Worm (Caenorhabditis elegans) whole organism, L3 larva: ENCODE data around the gene srw-13.

Experiments used
- R02D3.7 ChIP-seq: fragments of 150-350 bp; optimal IDR thresholded peaks from 2 replicates; lab custom pipeline; 2014; ENCODE audit warnings: missing biosample characterization, missing genetic modification characterization
- ZK546.5 ChIP-seq: sonication (generic microtip); optimal IDR thresholded peaks from 2 replicates; lab custom pipeline; 2017; ENCODE audit warnings: missing biosample characterization, missing genetic modification characterization
- aly-2 ChIP-seq: fragments of 150-350 bp; optimal IDR thresholded peaks from 2 replicates; lab custom pipeline; 2014; ENCODE audit warnings: missing biosample characterization, missing genetic modification characterization
- ama-1 ChIP-seq: fragments of 150-350 bp; optimal IDR thresholded peaks from 2 replicates; lab custom pipeline; 2018
- ceh-16 ChIP-seq: sonication (generic microtip); optimal IDR thresholded peaks from 2 replicates; lab custom pipeline; 2017; ENCODE audit warnings: missing biosample characterization, missing genetic modification characterization
- ceh-28 ChIP-seq: fragments of 150-350 bp; optimal IDR thresholded peaks from 2 replicates; lab custom pipeline; 2014; ENCODE audit warnings: missing biosample characterization, missing genetic modification reagents, missing genetic modification characterization
- ceh-82 ChIP-seq: fragments of 150-350 bp; optimal IDR thresholded peaks from 2 replicates; lab custom pipeline; 2014; ENCODE audit warnings: missing biosample characterization, missing genetic modification characterization
- ceh-9 ChIP-seq: sonication (generic microtip); optimal IDR thresholded peaks from 2 replicates; lab custom pipeline; 2018; ENCODE audit warnings: missing biosample characterization, missing genetic modification characterization
- daf-12 ChIP-seq: fragments of 150-350 bp; optimal IDR thresholded peaks from 2 replicates; lab custom pipeline; 2014; ENCODE audit warnings: missing biosample characterization, missing genetic modification reagents, missing genetic modification characterization
- egl-5 ChIP-seq: fragments of 150-350 bp; optimal IDR thresholded peaks from 2 replicates; lab custom pipeline; 2017; ENCODE audit warnings: missing biosample characterization, missing genetic modification reagents, missing genetic modification characterization, inconsistent platforms
- elt-1 ChIP-seq: fragments of 150-350 bp; optimal IDR thresholded peaks from 2 replicates; lab custom pipeline; 2014; ENCODE audit warnings: missing biosample characterization, missing genetic modification characterization
- elt-2 ChIP-seq: sonication (generic microtip); optimal IDR thresholded peaks from 2 replicates; lab custom pipeline; 2016; ENCODE audit warnings: missing genetic modification reagents, mild to moderate bottlenecking, missing genetic modification characterization, missing compliant biosample characterization
- elt-3 ChIP-seq, 3 experiments: fragments of 150-350 bp in 1 of 3; sonication (generic microtip) in 2 of 3; optimal IDR thresholded peaks; 2 replicates in 2 of 3; 4 replicates in 1 of 3; lab custom pipeline; 2014 to 2017; ENCODE audit warnings: missing biosample characterization in 3 of 3, missing genetic modification characterization in 3 of 3
- fkh-10 ChIP-seq: sonication (generic microtip); optimal IDR thresholded peaks from 2 replicates; lab custom pipeline; 2017; ENCODE audit warnings: missing biosample characterization, missing genetic modification reagents, missing genetic modification characterization
- fkh-2 ChIP-seq: fragments of 150-350 bp; optimal IDR thresholded peaks from 2 replicates; lab custom pipeline; 2014; ENCODE audit warnings: missing biosample characterization, missing genetic modification reagents, missing genetic modification characterization
- fos-1 ChIP-seq: fragments of 150-350 bp; optimal IDR thresholded peaks from 2 replicates; lab custom pipeline; 2014; ENCODE audit warnings: missing biosample characterization, missing genetic modification characterization
- hmg-11 ChIP-seq: sonication (generic microtip); optimal IDR thresholded peaks from 2 replicates; lab custom pipeline; 2016; ENCODE audit warnings: missing genetic modification characterization, missing compliant biosample characterization
- lin-15B ChIP-seq: fragments of 150-350 bp; optimal IDR thresholded peaks from 2 replicates; lab custom pipeline; 2014; ENCODE audit warnings: missing biosample characterization, missing genetic modification characterization
- lin-39 ChIP-seq: fragments of 150-350 bp; optimal IDR thresholded peaks from 2 replicates; lab custom pipeline; 2018; ENCODE audit warnings: missing biosample characterization, missing genetic modification reagents, missing genetic modification characterization
- lsy-12 ChIP-seq: sonication (generic microtip); optimal IDR thresholded peaks from 2 replicates; lab custom pipeline; 2016; ENCODE audit warnings: mild to moderate bottlenecking, missing genetic modification characterization, missing compliant biosample characterization
- mdl-1 ChIP-seq: fragments of 150-350 bp; optimal IDR thresholded peaks from 2 replicates; lab custom pipeline; 2014; ENCODE audit warnings: missing biosample characterization, missing genetic modification characterization
- mml-1 ChIP-seq: fragments of 150-350 bp; sonication (generic microtip); optimal IDR thresholded peaks from 3 replicates; lab custom pipeline; 2014; ENCODE audit warnings: missing biosample characterization, missing genetic modification characterization
- nhr-11 ChIP-seq: fragments of 150-350 bp; optimal IDR thresholded peaks from 2 replicates; lab custom pipeline; 2014; ENCODE audit warnings: missing biosample characterization, missing genetic modification characterization
- nhr-12 ChIP-seq: fragments of 150-350 bp; optimal IDR thresholded peaks from 2 replicates; lab custom pipeline; 2014; ENCODE audit warnings: missing biosample characterization, missing genetic modification characterization
- nhr-25 ChIP-seq: sonication (generic microtip); optimal IDR thresholded peaks from 2 replicates; lab custom pipeline; 2017; ENCODE audit warnings: missing biosample characterization, missing genetic modification characterization
- nhr-28 ChIP-seq: fragments of 150-350 bp; optimal IDR thresholded peaks from 2 replicates; lab custom pipeline; 2014; ENCODE audit warnings: missing biosample characterization, missing genetic modification characterization
- nhr-43 ChIP-seq: sonication (generic microtip); optimal IDR thresholded peaks from 2 replicates; lab custom pipeline; 2016; ENCODE audit warnings: mild to moderate bottlenecking, missing genetic modification characterization, missing compliant biosample characterization; ENCODE audit not compliant: poor library complexity, severe bottlenecking
- nhr-67 ChIP-seq: fragments of 150-350 bp; optimal IDR thresholded peaks from 2 replicates; lab custom pipeline; 2014; ENCODE audit warnings: missing biosample characterization, missing genetic modification characterization
- nhr-77 ChIP-seq: fragments of 150-350 bp; optimal IDR thresholded peaks from 2 replicates; lab custom pipeline; 2014; ENCODE audit warnings: missing biosample characterization, missing genetic modification characterization
- pha-4 ChIP-seq: fragments of 150-350 bp; optimal IDR thresholded peaks from 2 replicates; lab custom pipeline; 2014; ENCODE audit warnings: missing biosample characterization, missing genetic modification reagents, missing genetic modification characterization
- pqm-1 ChIP-seq: fragments of 150-350 bp; optimal IDR thresholded peaks from 2 replicates; lab custom pipeline; 2017; ENCODE audit warnings: missing biosample characterization, missing genetic modification characterization, inconsistent platforms
- sea-2 ChIP-seq: fragments of 150-350 bp; sonication (generic microtip); optimal IDR thresholded peaks from 4 replicates; lab custom pipeline; 2014; ENCODE audit warnings: missing biosample characterization, missing genetic modification reagents, missing genetic modification characterization
- skn-1 ChIP-seq: fragments of 150-350 bp; optimal IDR thresholded peaks from 2 replicates; lab custom pipeline; 2014; ENCODE audit warnings: missing biosample characterization, missing genetic modification characterization
- snpc-4 ChIP-seq: fragments of 150-350 bp; optimal IDR thresholded peaks from 2 replicates; lab custom pipeline; 2014; ENCODE audit warnings: missing biosample characterization, missing genetic modification characterization
- tbx-2 ChIP-seq: sonication (generic microtip); optimal IDR thresholded peaks from 2 replicates; lab custom pipeline; 2016; ENCODE audit warnings: mild to moderate bottlenecking, missing genetic modification characterization, missing compliant biosample characterization
- unc-39 ChIP-seq: sonication (generic microtip); optimal IDR thresholded peaks from 4 replicates; lab custom pipeline; 2017; ENCODE audit warnings: missing biosample characterization, missing genetic modification characterization
- zag-1 ChIP-seq: fragments of 150-350 bp; optimal IDR thresholded peaks from 2 replicates; lab custom pipeline; 2014; ENCODE audit warnings: missing biosample characterization, missing genetic modification characterization
- ztf-11 ChIP-seq: fragments of 150-350 bp; optimal IDR thresholded peaks from 2 replicates; lab custom pipeline; 2014; ENCODE audit warnings: missing biosample characterization, missing genetic modification characterization
- ztf-4 ChIP-seq: fragments of 150-350 bp; optimal IDR thresholded peaks from 2 replicates; lab custom pipeline; 2014; ENCODE audit warnings: missing biosample characterization, missing genetic modification characterization

Gene srw-13

DNA sequence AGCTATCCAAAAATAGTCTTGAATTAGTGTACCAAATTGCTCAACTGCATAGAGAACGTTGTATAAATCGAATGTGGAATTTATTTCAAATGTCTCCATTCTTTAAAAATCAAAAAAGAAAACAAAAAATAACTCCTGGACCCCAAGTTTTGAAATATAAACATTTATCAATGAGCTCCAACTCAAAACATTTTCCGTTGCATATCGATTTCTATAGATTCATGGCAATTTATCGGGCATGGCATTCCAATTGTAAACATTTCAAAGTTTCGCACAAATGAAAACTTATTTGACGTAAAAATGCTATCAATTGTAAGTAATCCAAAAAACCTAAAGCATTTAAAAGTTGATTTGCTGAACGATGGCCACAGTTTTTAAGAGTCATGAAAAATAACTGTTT, 6.3 kb downstream of the srw-13 start, which contains the start of gene srw-12:
Gene srw-12 (minus strand): TSS at position 101 of the 400 bp plus-strand sequence.
- TF ChIP-seq ceh-9 (tag; lab: Kevin White, UChicago) = no peak
- no peak for TF ChIP-seq ztf-11 (tag; lab: Kevin White, UChicago)
- no peak for TF ChIP-seq nhr-28 (tag; lab: Kevin White, UChicago)
- TF ChIP-seq nhr-11 (tag; lab: Kevin White, UChicago) = no peak
- TF ChIP-seq fos-1 = no peak
- no peak for TF ChIP-seq nhr-77 (tag; lab: Kevin White, UChicago)
- TF ChIP-seq elt-3 (tag; optimal IDR thresholded peaks at IDR 0.05; lab: Kevin White, UChicago) = no peak
- TF ChIP-seq nhr-12 = no peak
- TF ChIP-seq zag-1 (tag; lab: Kevin White, UChicago) = no peak
- TF ChIP-seq elt-2 (tag; lab: Kevin White, UChicago) = no peak
- TF ChIP-seq R02D3.7 = no peak
- TF ChIP-seq nhr-25 (tag; lab: Kevin White, UChicago) = no peak
- TF ChIP-seq mml-1 (tag; lab: Kevin White, UChicago) = no peak
- no peak for TF ChIP-seq pha-4 (tag; lab: Kevin White, UChicago)
- TF ChIP-seq elt-1 (tag; lab: Kevin White, UChicago) = no peak
- TF ChIP-seq nhr-67 (tag; lab: Kevin White, UChicago) = no peak
- TF ChIP-seq lsy-12 (tag; lab: Kevin White, UChicago) = no peak
- TF ChIP-seq lin-15B (tag; lab: Kevin White, UChicago) = no peak
- TF ChIP-seq egl-5 (tag; lab: Kevin White, UChicago) = no peak
- no peak for TF ChIP-seq hmg-11 (tag; lab: Kevin White, UChicago)

DNA sequence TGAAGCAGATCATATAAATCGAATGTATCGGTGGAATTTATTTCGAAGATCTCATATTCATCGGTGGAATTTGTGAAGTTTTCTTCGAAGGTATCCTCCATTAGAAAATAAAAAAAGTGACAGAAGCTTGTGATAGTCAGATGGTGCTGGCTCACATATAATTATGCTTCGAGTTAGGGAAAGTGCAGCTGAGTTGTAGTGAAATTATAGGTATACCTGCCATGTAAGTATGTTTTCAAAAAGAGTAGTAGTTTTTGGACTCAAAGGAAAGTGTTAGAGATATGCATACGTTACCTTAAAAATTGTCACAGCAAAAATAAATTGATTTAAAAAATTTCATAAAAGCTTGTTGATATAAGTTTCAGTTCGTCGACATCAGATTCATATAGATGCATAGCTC, 7.9 kb downstream of the srw-13 start, which contains the start of gene srw-11:
Gene srw-11 (minus strand): TSS at position 101 of the 400 bp plus-strand sequence.
- TF ChIP-seq ceh-16 (tag; lab: Kevin White, UChicago) (no peak), ama-1 (lab: Kevin White, UChicago) (no peak)

DNA sequence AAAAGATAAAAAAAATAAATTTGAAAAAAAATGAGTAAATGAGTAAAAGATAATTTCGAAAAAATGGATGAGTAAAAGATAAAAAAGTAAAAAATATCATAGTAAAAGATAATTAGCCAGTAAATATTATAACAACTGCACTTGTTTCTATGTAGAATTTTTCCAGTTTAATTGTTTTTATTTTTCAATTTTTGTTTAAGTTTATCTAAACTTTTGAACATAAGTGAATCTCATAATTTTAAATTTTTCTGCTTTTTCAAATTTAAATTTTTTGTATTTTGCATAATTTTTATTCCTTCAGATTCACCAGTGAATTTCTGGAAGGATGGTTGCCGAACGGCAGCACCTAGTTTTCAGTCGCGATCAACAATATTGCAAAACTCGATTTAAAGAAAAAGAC, 9.0 kb downstream of the srw-13 start, which contains the start of gene chil-12:
Gene chil-12 (plus strand): TSS at position 301 of the 400 bp plus-strand sequence.
- TF ChIP-seq hmg-11 (tag; lab: Kevin White, UChicago) (no peak), ceh-82 (tag; lab: Kevin White, UChicago) (no peak), nhr-11 (tag; lab: Kevin White, UChicago) (no peak), snpc-4 (tag; lab: Kevin White, UChicago) (no peak), mml-1 (tag; lab: Kevin White, UChicago) (no peak), skn-1 (tag; lab: Kevin White, UChicago) (no peak), sea-2 (GFP tag; lab: Kevin White, UChicago) (no peak), aly-2 (tag; lab: Kevin White, UChicago) (no peak), elt-3 (tag; optimal IDR thresholded peaks at IDR 0.05; lab: Kevin White, UChicago) (no peak), nhr-43 (no peak), lin-39 (tag; lab: Kevin White, UChicago) (no peak), fos-1 (no peak), ceh-16 (tag; lab: Kevin White, UChicago) (no peak), nhr-77 (tag; lab: Kevin White, UChicago) (no peak), R02D3.7 (no peak), ceh-28 (no peak), ZK546.5 (no peak), daf-12 (tag; lab: Kevin White, UChicago) (no peak)

DNA sequence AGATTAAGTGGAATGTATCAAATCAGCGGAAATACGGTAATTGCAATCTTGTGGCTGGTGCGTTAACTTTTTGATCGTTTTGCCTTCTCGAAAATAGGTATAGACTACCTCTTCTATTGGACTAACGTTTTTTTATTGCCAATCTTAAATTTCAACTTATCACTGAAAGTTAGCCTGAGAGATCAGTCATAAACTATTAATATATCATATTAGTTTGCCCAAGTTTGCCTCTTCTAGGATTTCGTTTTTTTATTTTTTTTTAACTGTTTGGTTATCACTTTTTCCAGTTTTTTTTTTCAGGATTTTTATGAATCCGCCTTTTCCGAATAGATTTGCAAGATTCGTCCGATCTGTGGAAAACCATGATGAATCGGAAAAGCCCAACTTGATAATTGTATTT, 12.2 kb downstream of the srw-13 start, which contains the start of gene kin-30:
Gene kin-30 (plus strand): TSS at position 301 of the 400 bp plus-strand sequence.
- TF ChIP-seq nhr-77 (tag; lab: Kevin White, UChicago) = no peak
- no peak for TF ChIP-seq fkh-2 (tag; lab: Kevin White, UChicago)
- TF ChIP-seq mdl-1 (tag; lab: Kevin White, UChicago) = no peak
- TF ChIP-seq hmg-11 (tag; lab: Kevin White, UChicago) = no peak
- TF ChIP-seq aly-2 (tag; lab: Kevin White, UChicago) = no peak
- no peak for TF ChIP-seq ceh-28
- TF ChIP-seq pha-4 (tag; lab: Kevin White, UChicago) = no peak
- no peak for TF ChIP-seq elt-2 (tag; lab: Kevin White, UChicago)
- no peak for TF ChIP-seq sea-2 (GFP tag; lab: Kevin White, UChicago)
- no peak for TF ChIP-seq lin-39 (tag; lab: Kevin White, UChicago)
- TF ChIP-seq ztf-4 (tag; lab: Kevin White, UChicago) = no peak
- TF ChIP-seq ama-1 (lab: Kevin White, UChicago) = no peak
- no peak for TF ChIP-seq fkh-10
- TF ChIP-seq nhr-25 (tag; lab: Kevin White, UChicago) = no peak
- no peak for TF ChIP-seq ceh-82 (tag; lab: Kevin White, UChicago)
- TF ChIP-seq snpc-4 (tag; lab: Kevin White, UChicago) = no peak
- no peak for TF ChIP-seq lsy-12 (tag; lab: Kevin White, UChicago)
- no peak for TF ChIP-seq tbx-2 (tag; lab: Kevin White, UChicago)
- no peak for TF ChIP-seq unc-39 (tag; lab: Kevin White, UChicago)
- no peak for TF ChIP-seq pqm-1 (tag; lab: Kevin White, UChicago)
